Worm (Caenorhabditis elegans): ENCODE measurements around the gene T01G1.4.
A peak's percentile ranks its signal among the peaks of the same experiment; 100 is the strongest.

Gene T01G1.4

ce11 chrIV:11350809-11351208, 10.5 kb downstream of the T01G1.4 start (continued):
- no peak for TF ChIP-seq tbx-2 (tag; optimal IDR thresholded peaks at IDR 0.05)
- TF ChIP-seq ceh-88 (GFP tag; IDR thresholded peaks at IDR 0.05), result no peak
- TF ChIP-seq ama-1 (optimal IDR thresholded peaks at IDR 0.05), result no peak
- TF ChIP-seq nhr-237 (tag; optimal IDR thresholded peaks at IDR 0.05), result no peak
- no peak for TF ChIP-seq nhr-12 (tag; optimal IDR thresholded peaks at IDR 0.05)
- no peak for TF ChIP-seq tlp-1 (tag; optimal IDR thresholded peaks at IDR 0.05)
- no peak for TF ChIP-seq lin-13 (GFP tag; optimal IDR thresholded peaks at IDR 0.05)
- peak; percentile 47 for TF ChIP-seq snu-23 (GFP tag; optimal IDR thresholded peaks at IDR 0.05)
- no peak for TF ChIP-seq mdl-1 (tag; optimal IDR thresholded peaks at IDR 0.05)
- TF ChIP-seq nhr-47 (tag; optimal IDR thresholded peaks at IDR 0.05), result no peak
- TF ChIP-seq nhr-71 (tag; optimal IDR thresholded peaks at IDR 0.05), result peak; percentile 85
- TF ChIP-seq irx-1 (tag; optimal IDR thresholded peaks at IDR 0.05), result no peak

- no peak for TF ChIP-seq efl-3 (GFP tag; optimal IDR thresholded peaks at IDR 0.05)
- TF ChIP-seq xbp-1 (tag; optimal IDR thresholded peaks at IDR 0.05), result no peak
- TF ChIP-seq aly-2 (tag; optimal IDR thresholded peaks at IDR 0.05), result no peak
- TF ChIP-seq ceh-90 (tag; optimal IDR thresholded peaks at IDR 0.05), result no peak
- peak; percentile 53 for TF ChIP-seq nhr-47 (tag; optimal IDR thresholded peaks at IDR 0.05)
- peak; percentile 7 for TF ChIP-seq unc-86 (tag; optimal IDR thresholded peaks at IDR 0.05)
- TF ChIP-seq nhr-71 (tag; optimal IDR thresholded peaks at IDR 0.05), result peak; percentile 37
- TF ChIP-seq tbx-2 (tag; optimal IDR thresholded peaks at IDR 0.05), result no peak
- TF ChIP-seq ceh-82 (tag; optimal IDR thresholded peaks at IDR 0.05), result peak in 1 of 3 experiments; percentile 1
- TF ChIP-seq mef-2 (tag; optimal IDR thresholded peaks at IDR 0.05), result peak; percentile 7
- no peak for TF ChIP-seq fkh-4 (tag; optimal IDR thresholded peaks at IDR 0.05; ENCODE audit: borderline replicate concordance)
- TF ChIP-seq lin-35 (GFP tag; optimal IDR thresholded peaks at IDR 0.05), result no peak
- TF ChIP-seq hlh-4 (tag; optimal IDR thresholded peaks at IDR 0.05), result no peak
- no peak for TF ChIP-seq skn-1 (tag; optimal IDR thresholded peaks at IDR 0.05)
- TF ChIP-seq tlp-1 (tag; optimal IDR thresholded peaks at IDR 0.05), result no peak
- no peak for TF ChIP-seq pax-3 (tag; optimal IDR thresholded peaks at IDR 0.05)
- no peak for TF ChIP-seq snpc-4 (tag; optimal IDR thresholded peaks at IDR 0.05)
- no peak for TF ChIP-seq zip-4 (GFP tag; optimal IDR thresholded peaks at IDR 0.05)
- no peak for TF ChIP-seq ceh-88 (GFP tag; IDR thresholded peaks at IDR 0.05)
- no peak for TF ChIP-seq sptf-1 (tag; optimal IDR thresholded peaks at IDR 0.05)
- no peak for TF ChIP-seq lin-15B (tag; optimal IDR thresholded peaks at IDR 0.05)
- peak; percentile 0 to 28 for TF ChIP-seq lsy-2 (tag; optimal IDR thresholded peaks at IDR 0.05)
- TF ChIP-seq isw-1 (GFP tag; IDR thresholded peaks at IDR 0.05), result no peak
- no peak for TF ChIP-seq snu-23 (GFP tag; optimal IDR thresholded peaks at IDR 0.05)
- TF ChIP-seq efl-1 (optimal IDR thresholded peaks at IDR 0.05), result no peak
- TF ChIP-seq efl-1 (GFP tag; optimal IDR thresholded peaks at IDR 0.05 in 1 of 2), result no peak
- no peak for TF ChIP-seq nhr-237 (tag; optimal IDR thresholded peaks at IDR 0.05)
- TF ChIP-seq nhr-90 (tag; optimal IDR thresholded peaks at IDR 0.05; ENCODE audit: poor library complexity), result no peak
- TF ChIP-seq lin-14 (GFP tag; optimal IDR thresholded peaks at IDR 0.05), result peak; percentile 62
- TF ChIP-seq nhr-28 (tag; optimal IDR thresholded peaks at IDR 0.05), result no peak
- TF ChIP-seq dsc-1 (tag; optimal IDR thresholded peaks at IDR 0.05), result peak; percentile 55
- no peak for TF ChIP-seq ets-5 (GFP tag; IDR thresholded peaks at IDR 0.05)
- TF ChIP-seq vab-15 (tag; optimal IDR thresholded peaks at IDR 0.05), result no peak
Observed at ce11 chrIV:11349747-11350146, 11.6 kb downstream of the T01G1.4 start.

- TF ChIP-seq lin-14 (GFP tag; optimal IDR thresholded peaks at IDR 0.05) (peak; percentile 34), dsc-1 (tag; optimal IDR thresholded peaks at IDR 0.05) (no peak)
Observed at ce11 chrIV:11348822-11349221, 12.5 kb downstream of the T01G1.4 start.

ce11 chrIV:11347275-11347674, 14.0 kb downstream of the T01G1.4 start:
- TF ChIP-seq dsc-1 (tag; optimal IDR thresholded peaks at IDR 0.05) (peak; percentile 63), mef-2 (tag; optimal IDR thresholded peaks at IDR 0.05) (peak; percentile 6), aly-2 (tag; optimal IDR thresholded peaks at IDR 0.05) (no peak), nhr-47 (tag; optimal IDR thresholded peaks at IDR 0.05) (peak; percentile 11), ces-1 (GFP tag; optimal IDR thresholded peaks at IDR 0.05) (no peak), fkh-8 (tag; optimal IDR thresholded peaks at IDR 0.05) (peak; percentile 57)
